Worm (Caenorhabditis elegans): ENCODE measurements around the gene str-55.

DNA sequence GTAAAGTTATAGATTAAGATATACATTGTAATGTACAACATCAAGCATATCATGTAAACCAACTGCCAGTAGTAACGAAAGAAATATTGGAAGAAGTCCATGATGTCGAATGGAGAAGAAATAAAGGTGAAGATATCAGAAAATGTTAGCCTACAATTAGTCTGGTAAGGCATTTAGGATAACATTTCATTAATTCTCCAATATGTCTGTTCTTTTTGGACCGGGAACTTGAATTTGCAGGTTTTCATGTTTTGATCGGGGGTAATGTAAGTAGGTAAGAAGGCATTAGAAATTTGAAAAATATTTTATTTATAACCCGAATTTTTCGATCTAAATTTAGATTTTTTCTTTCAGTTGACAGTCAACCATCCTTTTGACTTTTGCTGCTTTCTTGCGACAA is 23.2 kb downstream of the str-55 start, which contains the start of gene srd-63:
- TF ChIP-seq ama-1 (optimal IDR thresholded peaks at IDR 0.05) (no peak), sox-2 (GFP tag; IDR thresholded peaks at IDR 0.05) (no peak), ceh-31 (tag; optimal IDR thresholded peaks at IDR 0.05) (no peak), unc-3 (GFP tag; conservative IDR thresholded peaks at IDR 0.05) (no peak), unc-3 (tag; optimal IDR thresholded peaks at IDR 0.05) (no peak), hlh-30 (tag; optimal IDR thresholded peaks at IDR 0.05; ENCODE audit: insufficient read depth) (no peak), pha-2 (tag; optimal IDR thresholded peaks at IDR 0.05) (no peak), ceh-14 (tag; optimal IDR thresholded peaks at IDR 0.05) (no peak), unc-55 (GFP tag; optimal IDR thresholded peaks at IDR 0.05) (no peak), Y22D7AL.16 (tag; optimal IDR thresholded peaks at IDR 0.05) (no peak), ceh-2 (tag; optimal IDR thresholded peaks at IDR 0.05) (no peak), pha-4 (tag; optimal IDR thresholded peaks at IDR 0.05) (no peak), odd-2 (tag; optimal IDR thresholded peaks at IDR 0.05) (no peak), pqm-1 (tag; optimal IDR thresholded peaks at IDR 0.05) (no peak), F13H6.1 (tag; optimal IDR thresholded peaks at IDR 0.05) (no peak)

Measured in whole organism, late embryonic.